Worm (Caenorhabditis elegans) whole organism, L2 larva: ENCODE data around the gene T24F1.4.
A peak's percentile ranks its signal among the peaks of the same experiment; 100 is the strongest.

Experiments used
- C34F6.9 ChIP-seq: fragments of 150-350 bp; optimal IDR thresholded peaks from 2 replicates; lab custom pipeline; 2014; ENCODE audit warnings: missing biosample characterization, missing genetic modification characterization
- Y55F3AM.14 ChIP-seq: fragments of 200-800 bp; sonication (Bioruptor generic); optimal IDR thresholded peaks from 2 replicates; lab custom pipeline; 2018; ENCODE audit warnings: mild to moderate bottlenecking, missing genetic modification characterization, missing compliant biosample characterization
- ama-1 ChIP-seq: fragments of 150-350 bp; optimal IDR thresholded peaks from 2 replicates; lab custom pipeline; 2018; ENCODE audit warnings: inconsistent platforms
- elt-1 ChIP-seq: fragments of 150-350 bp; optimal IDR thresholded peaks from 2 replicates; lab custom pipeline; 2014; ENCODE audit warnings: missing biosample characterization, missing genetic modification characterization
- fos-1 ChIP-seq: fragments of 150-350 bp; optimal IDR thresholded peaks from 2 replicates; lab custom pipeline; 2014; ENCODE audit warnings: missing biosample characterization, missing genetic modification characterization
- lin-13 ChIP-seq: fragments of 150-350 bp; optimal IDR thresholded peaks from 2 replicates; lab custom pipeline; 2014; ENCODE audit warnings: missing biosample characterization, missing genetic modification reagents, missing genetic modification characterization
- nhr-237 ChIP-seq: fragments of 150-350 bp; optimal IDR thresholded peaks from 2 replicates; lab custom pipeline; 2014; ENCODE audit warnings: missing biosample characterization, missing genetic modification characterization
- nhr-25 ChIP-seq: fragments of 150-350 bp; sonication (generic microtip); optimal IDR thresholded peaks from 3 replicates; lab custom pipeline; 2014; ENCODE audit warnings: missing biosample characterization, missing genetic modification characterization
- nhr-77 ChIP-seq: fragments of 150-350 bp; optimal IDR thresholded peaks from 2 replicates; lab custom pipeline; 2014; ENCODE audit warnings: missing biosample characterization, missing genetic modification characterization
- skn-1 ChIP-seq: sonication (generic microtip); optimal IDR thresholded peaks from 2 replicates; lab custom pipeline; 2017; ENCODE audit warnings: missing biosample characterization, missing genetic modification characterization
- snpc-4 ChIP-seq: fragments of 150-350 bp; optimal IDR thresholded peaks from 2 replicates; lab custom pipeline; 2014; ENCODE audit warnings: missing biosample characterization, missing genetic modification characterization

ce11 chrII:11347878-11348556, 34.0 kb upstream of the T24F1.4 start, which contains the start of the genes B0491.6 and pigm-1:
- TF ChIP-seq elt-1 (tag; lab: Kevin White, UChicago), result no peak
- peak; percentile 85 for TF ChIP-seq C34F6.9 (tag; lab: Kevin White, UChicago)
- TF ChIP-seq snpc-4 (tag; lab: Kevin White, UChicago), result peak; percentile 51
- peak; percentile 73 for TF ChIP-seq skn-1 (tag; lab: Kevin White, UChicago)
- peak; percentile 47 for TF ChIP-seq fos-1 (tag; lab: Kevin White, UChicago)
- no peak for TF ChIP-seq nhr-77 (tag; lab: Kevin White, UChicago)
- TF ChIP-seq nhr-25 (tag; lab: Kevin White, UChicago), result peak; percentile 70
- peak; percentile 39 for TF ChIP-seq lin-13 (GFP tag; lab: Kevin White, UChicago)
- TF ChIP-seq Y55F3AM.14 (GFP tag; lab: Kevin White, UChicago), result no peak
- TF ChIP-seq ama-1 (lab: Kevin White, UChicago), result no peak
- TF ChIP-seq nhr-237 (tag; lab: Kevin White, UChicago), result no peak
